Worm (Caenorhabditis elegans): ENCODE data around the gene sec-24.1.

Gene sec-24.1

ce11 chrIV:11566146-11566545 lies at the start of gene sec-24.1:
Gene sec-24.1, minus strand, starts transcription at chrIV:11566194.
- no peak for TF ChIP-seq unc-62 (GFP tag; optimal IDR thresholded peaks at IDR 0.05)

ce11 chrIV:11604909-11605308 lies 38.9 kb upstream of the sec-24.1 start, which contains the start of the genes ragc-1 and Y24F12A.1:
Gene ragc-1, minus strand, starts transcription at chrIV:11604933.
Gene Y24F12A.1, plus strand, starts transcription at chrIV:11605254.
- no peak for TF ChIP-seq unc-62 (GFP tag; optimal IDR thresholded peaks at IDR 0.05)

DNA sequence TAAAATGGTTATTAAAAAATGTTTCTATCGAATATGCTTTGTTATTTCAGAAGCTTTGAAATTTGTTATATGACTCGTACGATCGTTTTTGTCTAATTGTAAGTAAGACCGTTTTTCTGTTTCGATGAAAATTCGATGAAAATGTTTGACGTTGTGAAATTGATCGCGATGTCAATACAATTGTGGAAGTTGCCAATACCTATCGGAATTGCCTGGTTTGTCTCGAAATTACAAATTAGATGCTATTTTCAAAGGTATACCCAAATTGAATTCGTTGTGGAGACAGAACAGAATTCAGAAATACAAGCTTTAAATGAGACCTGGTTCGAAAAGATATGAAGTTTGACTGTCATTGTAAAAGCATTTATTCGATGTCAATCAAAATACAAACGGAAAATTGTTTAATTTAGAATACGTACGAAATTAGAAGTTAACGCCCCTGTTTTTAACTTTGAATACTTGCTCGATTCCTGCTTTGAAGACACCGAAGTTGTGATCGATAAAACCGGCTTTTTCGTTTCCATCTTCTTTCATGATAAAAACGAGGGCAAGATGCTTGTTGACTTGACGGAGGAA lies 37.4 kb upstream of the sec-24.1 start:
- TF ChIP-seq unc-62 (GFP tag; optimal IDR thresholded peaks at IDR 0.05) = no peak

DNA sequence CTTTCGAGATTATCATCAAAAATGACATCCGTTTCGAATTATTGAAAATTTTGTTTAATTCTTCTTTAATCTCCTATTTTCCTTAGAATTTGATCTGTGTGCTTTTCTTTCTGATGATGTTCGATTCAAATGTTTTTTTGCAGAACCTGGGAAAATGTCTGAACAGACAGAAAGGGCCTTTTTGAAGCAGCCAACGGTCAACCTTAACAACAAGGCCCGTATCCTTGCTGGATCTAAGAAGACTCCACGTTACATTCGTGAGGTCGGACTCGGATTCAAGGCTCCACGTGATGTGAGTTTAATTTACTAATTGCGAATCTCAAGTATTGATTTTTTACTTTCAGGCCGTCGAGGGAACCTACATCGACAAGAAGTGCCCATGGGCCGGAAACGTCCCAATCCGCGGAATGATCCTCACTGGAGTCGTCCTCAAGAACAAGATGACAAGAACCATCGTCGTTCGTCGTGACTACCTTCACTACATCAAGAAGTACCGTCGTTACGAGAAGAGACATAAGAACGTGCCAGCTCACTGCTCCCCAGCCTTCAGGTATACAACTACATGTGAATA lies 36.6 kb upstream of the sec-24.1 start, which contains the start of gene rps-11:
rps-11 (plus strand) TSS at position 144 of the 571 bp plus-strand sequence.
- no peak for TF ChIP-seq unc-62 (GFP tag; optimal IDR thresholded peaks at IDR 0.05)

DNA sequence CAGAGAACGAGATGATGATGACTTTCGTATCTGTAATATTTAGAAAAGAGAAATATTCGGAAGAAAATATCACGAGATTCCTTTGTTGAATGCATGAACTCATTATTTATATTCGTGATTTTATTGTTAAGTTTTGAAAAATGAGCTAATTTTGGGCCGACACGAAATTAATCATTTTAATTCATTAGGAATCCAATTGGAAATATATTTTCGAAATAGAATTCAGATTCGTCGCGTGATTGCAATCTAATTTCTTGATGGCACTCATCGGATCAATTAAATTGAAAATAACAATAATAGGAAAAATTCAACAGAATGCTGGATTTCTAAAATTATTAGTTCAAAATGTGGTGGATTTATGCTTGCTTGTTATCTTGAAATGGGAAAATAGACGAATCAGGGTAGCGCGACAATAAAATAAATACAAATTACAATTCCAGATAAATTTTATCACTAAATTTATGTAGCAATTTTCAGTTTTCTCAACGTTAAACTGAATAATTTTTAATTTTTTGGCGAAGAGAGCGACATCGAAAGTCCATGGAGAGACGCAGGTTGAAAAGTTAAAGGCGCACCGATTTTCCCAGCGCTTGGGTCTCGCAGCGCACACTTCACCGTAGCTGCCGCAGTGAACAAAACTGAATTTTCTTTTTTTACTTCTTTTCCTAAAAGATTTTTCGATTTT lies 35.9 kb upstream of the sec-24.1 start:
- no peak for TF ChIP-seq unc-62 (GFP tag; optimal IDR thresholded peaks at IDR 0.05)

DNA sequence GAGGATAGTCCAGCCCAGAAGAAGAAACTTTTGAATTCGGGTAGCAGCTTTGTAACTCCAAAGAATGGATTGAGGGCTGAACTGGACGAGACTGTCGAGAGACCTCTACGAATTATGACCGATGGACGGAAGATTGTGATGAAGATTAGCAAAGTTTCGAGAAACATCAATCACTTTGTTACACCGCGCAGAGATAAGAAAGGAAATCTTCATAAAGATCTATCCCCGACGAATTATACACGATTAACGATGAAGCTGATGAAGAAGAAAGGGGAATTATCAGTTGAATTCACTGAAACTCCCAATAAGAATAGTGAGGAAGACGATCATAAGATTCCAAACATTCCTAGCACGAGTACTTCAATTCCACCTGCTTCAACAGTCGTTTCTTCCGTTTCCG lies 33.7 kb upstream of the sec-24.1 start:
- TF ChIP-seq unc-62 (GFP tag; optimal IDR thresholded peaks at IDR 0.05) = no peak

ce11 chrIV:11597079-11597478 lies 31.1 kb upstream of the sec-24.1 start:
- no peak for TF ChIP-seq unc-62 (GFP tag; optimal IDR thresholded peaks at IDR 0.05)

DNA sequence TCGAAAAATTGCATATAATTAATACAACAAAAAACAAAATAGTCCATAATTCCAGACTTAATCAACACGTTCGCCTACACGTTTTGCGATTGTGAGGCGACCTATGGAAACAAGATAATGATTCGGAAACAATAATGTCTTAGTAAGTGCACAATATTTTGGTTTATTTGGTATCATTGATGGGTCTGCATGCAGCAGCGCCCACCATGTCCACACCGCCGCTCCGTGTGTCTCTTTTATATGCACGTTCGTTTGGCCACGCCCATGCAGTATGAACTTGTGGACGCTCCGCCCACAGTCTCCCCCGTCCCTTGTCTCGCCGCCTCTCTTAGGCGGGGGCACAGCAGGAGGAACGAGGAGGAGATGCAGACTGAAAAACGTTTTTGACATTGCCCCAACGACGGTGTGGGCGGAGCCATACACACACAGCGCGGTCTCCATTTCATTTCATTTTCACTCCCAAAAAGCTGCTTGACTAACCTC lies 28.2 kb upstream of the sec-24.1 start, which contains the start of gene mig-38:
mig-38 (plus strand) TSS at position 54 of the 483 bp plus-strand sequence.
- no peak for TF ChIP-seq unc-62 (GFP tag; optimal IDR thresholded peaks at IDR 0.05)

- no peak for TF ChIP-seq unc-62 (GFP tag; optimal IDR thresholded peaks at IDR 0.05)
These were observed 27.6 kb upstream of the sec-24.1 start, which contains the start of gene F40F11.3 for ce11 chrIV:11593415-11594190. Gene F40F11.3, minus strand, starts transcription at chrIV:11594003.

ce11 chrIV:11592820-11593219 lies 26.8 kb upstream of the sec-24.1 start:
- no peak for TF ChIP-seq unc-62 (GFP tag; optimal IDR thresholded peaks at IDR 0.05)

DNA sequence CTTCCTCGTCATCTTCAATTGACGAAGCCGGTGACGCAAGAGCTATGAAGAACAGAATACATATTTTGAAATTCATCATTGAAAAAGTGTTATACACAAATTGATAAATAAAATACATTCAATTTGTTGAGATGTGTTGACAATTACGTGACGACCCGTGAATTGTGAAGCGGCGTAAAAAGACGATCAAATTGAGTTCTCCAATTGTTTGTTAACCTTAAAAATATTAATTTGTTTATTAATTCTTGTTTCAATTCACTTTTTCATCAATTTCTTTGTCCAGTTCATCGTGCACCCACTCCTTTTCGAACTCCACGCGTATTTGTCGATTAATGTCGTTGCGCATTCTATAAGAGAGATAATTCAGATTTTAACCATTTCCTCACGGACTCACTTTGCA lies 26.2 kb upstream of the sec-24.1 start, which contains the start of gene spe-36:
spe-36 (minus strand) TSS at position 101 of the 400 bp plus-strand sequence.
- no peak for TF ChIP-seq unc-62 (GFP tag; optimal IDR thresholded peaks at IDR 0.05)

ce11 chrIV:11586484-11586883 lies 20.5 kb upstream of the sec-24.1 start:
- TF ChIP-seq unc-62 (GFP tag; optimal IDR thresholded peaks at IDR 0.05) = no peak

DNA sequence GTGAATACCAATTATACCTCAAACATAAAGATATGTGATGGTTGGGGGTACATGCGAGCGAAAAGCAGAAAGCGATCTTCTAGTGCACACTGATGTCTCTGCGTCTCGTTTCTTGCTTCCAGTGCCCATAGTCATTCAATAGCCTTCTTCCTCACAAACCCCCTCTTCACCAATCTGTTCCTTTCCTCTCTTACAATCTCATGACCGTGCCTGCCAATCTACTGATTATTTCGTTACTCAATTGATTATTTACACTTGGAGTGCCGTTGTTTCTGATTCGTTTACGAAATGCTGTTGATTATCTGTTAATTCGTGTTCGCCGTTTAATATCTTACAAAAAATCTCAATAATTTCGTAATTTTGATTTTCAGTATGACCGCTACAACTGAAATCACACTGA lies 18.9 kb upstream of the sec-24.1 start:
- TF ChIP-seq unc-62 (GFP tag; optimal IDR thresholded peaks at IDR 0.05) = no peak

DNA sequence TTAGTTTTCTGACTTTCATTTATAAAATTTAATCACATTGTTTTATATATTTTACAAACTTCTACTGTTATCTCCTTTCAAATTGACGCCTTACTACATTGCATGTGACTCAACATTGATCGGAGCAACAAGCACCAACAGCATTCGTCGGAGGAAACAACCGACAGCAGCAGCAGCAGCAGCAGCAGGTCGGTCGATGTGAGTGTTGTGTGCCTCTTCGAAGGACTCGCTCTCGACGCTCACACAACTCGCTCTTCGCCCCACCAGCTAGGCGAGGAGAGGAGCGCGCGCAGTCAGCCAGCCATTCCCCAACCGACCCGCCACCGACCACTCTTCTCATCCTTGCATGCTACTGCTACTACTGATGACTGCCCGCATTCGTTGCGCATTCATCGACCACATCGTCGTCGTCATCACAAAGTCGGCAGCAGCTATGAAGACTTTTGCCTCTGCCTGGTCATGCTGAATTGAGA lies 17.9 kb upstream of the sec-24.1 start, which contains the start of gene F12F6.1:
F12F6.1 (plus strand) TSS at position 51 of the 473 bp plus-strand sequence.
- no peak for TF ChIP-seq unc-62 (GFP tag; optimal IDR thresholded peaks at IDR 0.05)

- TF ChIP-seq unc-62 (GFP tag; optimal IDR thresholded peaks at IDR 0.05) = no peak
These were observed 16.6 kb upstream of the sec-24.1 start for ce11 chrIV:11582450-11583166.
